Worm (Caenorhabditis elegans) whole organism, late embryonic: ENCODE measurements around the gene fil-2.

Source experiments
- C38D4.7 ChIP-seq: fragments of 200-800 bp; sonication (Bioruptor generic); optimal IDR thresholded peaks from 2 replicates; lab custom pipeline; 2018; ENCODE audit warnings: mild to moderate bottlenecking, missing genetic modification characterization, moderate library complexity, missing compliant biosample characterization
- T23F11.4 ChIP-seq: fragments of 200-800 bp; sonication (Bioruptor generic); optimal IDR thresholded peaks from 2 replicates; lab custom pipeline; 2018; ENCODE audit warnings: mild to moderate bottlenecking, missing genetic modification characterization, missing compliant biosample characterization
- Y22D7AL.16 ChIP-seq: sonication (generic microtip); optimal IDR thresholded peaks from 2 replicates; lab custom pipeline; 2016; ENCODE audit warnings: missing genetic modification characterization, missing compliant biosample characterization
- ahr-1 ChIP-seq: sonication (generic microtip); optimal IDR thresholded peaks from 2 replicates; lab custom pipeline; 2016; ENCODE audit warnings: missing genetic modification characterization, missing compliant biosample characterization
- ama-1 ChIP-seq: fragments of 150-350 bp; optimal IDR thresholded peaks from 2 replicates; lab custom pipeline; 2014
- ceh-2 ChIP-seq: sonication (generic microtip); optimal IDR thresholded peaks from 2 replicates; lab custom pipeline; 2016; ENCODE audit warnings: missing genotype, missing genetic modification characterization, missing compliant biosample characterization
- ceh-22 ChIP-seq: sonication (generic microtip); optimal IDR thresholded peaks from 2 replicates; lab custom pipeline; 2017; ENCODE audit warnings: missing biosample characterization, missing genetic modification characterization
- ceh-24 ChIP-seq: sonication (generic microtip); optimal IDR thresholded peaks from 2 replicates; lab custom pipeline; 2016; ENCODE audit warnings: mild to moderate bottlenecking, missing genetic modification characterization, missing compliant biosample characterization
- ceh-30 ChIP-seq: fragments of 150-350 bp; optimal IDR thresholded peaks from 2 replicates; lab custom pipeline; 2014; ENCODE audit warnings: missing biosample characterization, missing genetic modification characterization
- ceh-31 ChIP-seq: sonication (generic microtip); optimal IDR thresholded peaks from 2 replicates; lab custom pipeline; 2016; ENCODE audit warnings: missing genetic modification characterization, missing compliant biosample characterization
- ceh-34 ChIP-seq: sonication (generic microtip); optimal IDR thresholded peaks from 2 replicates; lab custom pipeline; 2016; ENCODE audit warnings: mild to moderate bottlenecking, missing genetic modification characterization, missing compliant biosample characterization
- ceh-48 ChIP-seq: sonication (generic microtip); optimal IDR thresholded peaks from 2 replicates; lab custom pipeline; 2016; ENCODE audit warnings: missing genetic modification characterization, inconsistent platforms, missing compliant biosample characterization
- ceh-6 ChIP-seq: fragments of 200-800 bp; sonication (Bioruptor generic); optimal IDR thresholded peaks from 2 replicates; lab custom pipeline; 2018; ENCODE audit warnings: mild to moderate bottlenecking, missing genetic modification characterization, missing compliant biosample characterization
- ceh-9 ChIP-seq: sonication (generic microtip); optimal IDR thresholded peaks from 2 replicates; lab custom pipeline; 2016; ENCODE audit warnings: mild to moderate bottlenecking, missing genetic modification characterization, inconsistent platforms, missing compliant biosample characterization
- dmd-4 ChIP-seq: sonication (generic microtip); optimal IDR thresholded peaks from 2 replicates; lab custom pipeline; 2016; ENCODE audit warnings: borderline replicate concordance, missing genetic modification characterization, missing compliant biosample characterization
- dve-1 ChIP-seq: sonication (generic microtip); optimal IDR thresholded peaks from 2 replicates; lab custom pipeline; 2017; ENCODE audit warnings: antibody characterized with exemption, mild to moderate bottlenecking, missing genetic modification characterization, missing compliant biosample characterization
- elt-2 ChIP-seq: sonication (generic microtip); optimal IDR thresholded peaks from 2 replicates; lab custom pipeline; 2016; ENCODE audit warnings: missing genetic modification reagents, missing genetic modification characterization, missing compliant biosample characterization
- ets-4 ChIP-seq: sonication (generic microtip); optimal IDR thresholded peaks from 2 replicates; lab custom pipeline; 2016; ENCODE audit warnings: missing genetic modification characterization, missing compliant biosample characterization
- eyg-1 ChIP-seq: sonication (generic microtip); optimal IDR thresholded peaks from 2 replicates; lab custom pipeline; 2016; ENCODE audit warnings: missing genotype, missing genetic modification characterization, missing compliant biosample characterization
- hlh-30 ChIP-seq: sonication (generic microtip); optimal IDR thresholded peaks from 2 replicates; lab custom pipeline; 2017; ENCODE audit warnings: antibody characterized with exemption, missing genetic modification characterization, missing compliant biosample characterization; ENCODE audit not compliant: insufficient read depth
- hlh-6 ChIP-seq: sonication (generic microtip); optimal IDR thresholded peaks from 2 replicates; lab custom pipeline; 2016; ENCODE audit warnings: missing genotype, missing genetic modification characterization, missing compliant biosample characterization
- hlh-8 ChIP-seq: sonication (generic microtip); optimal IDR thresholded peaks from 2 replicates; lab custom pipeline; 2016; ENCODE audit warnings: missing genotype, missing genetic modification characterization, missing compliant biosample characterization
- madf-2 ChIP-seq: sonication (generic microtip); optimal IDR thresholded peaks from 2 replicates; lab custom pipeline; 2017; ENCODE audit warnings: missing genetic modification characterization, missing compliant biosample characterization
- nhr-11 ChIP-seq: fragments of 150-350 bp; optimal IDR thresholded peaks from 2 replicates; lab custom pipeline; 2014; ENCODE audit warnings: missing biosample characterization, missing genetic modification characterization
- nhr-232 ChIP-seq: sonication (generic microtip); optimal IDR thresholded peaks from 2 replicates; lab custom pipeline; 2016; ENCODE audit warnings: missing genetic modification characterization, missing compliant biosample characterization
- pag-3 ChIP-seq: sonication (generic microtip); optimal IDR thresholded peaks from 2 replicates; lab custom pipeline; 2016; ENCODE audit warnings: missing compliant biosample characterization, missing genetic modification characterization, borderline replicate concordance
- pax-1 ChIP-seq: fragments of 150-350 bp; optimal IDR thresholded peaks from 2 replicates; lab custom pipeline; 2014; ENCODE audit warnings: missing biosample characterization, missing genetic modification characterization
- pha-2 ChIP-seq: sonication (generic microtip); optimal IDR thresholded peaks from 2 replicates; lab custom pipeline; 2017; ENCODE audit warnings: mild to moderate bottlenecking, missing genetic modification characterization, missing compliant biosample characterization
- sox-4 ChIP-seq: sonication (generic microtip); optimal IDR thresholded peaks from 2 replicates; lab custom pipeline; 2017; ENCODE audit warnings: mild to moderate bottlenecking, missing genetic modification characterization, inconsistent platforms, missing compliant biosample characterization
- syd-9 ChIP-seq: sonication (generic microtip); optimal IDR thresholded peaks from 2 replicates; lab custom pipeline; 2016; ENCODE audit warnings: mild to moderate bottlenecking, missing genetic modification characterization, moderate library complexity, missing compliant biosample characterization
- ttx-3 ChIP-seq: sonication (generic microtip); optimal IDR thresholded peaks from 2 replicates; lab custom pipeline; 2016; ENCODE audit warnings: missing genetic modification reagents, missing genetic modification characterization, missing compliant biosample characterization
- unc-3 ChIP-seq, 2 experiments: fragments of 200-800 bp in 1 of 2; sonication (Bioruptor generic) in 1 of 2; sonication (generic microtip) in 1 of 2; conservative IDR thresholded peaks in 1 of 2; optimal IDR thresholded peaks in 1 of 2; 2 replicates each; pipeline versions ENCODE4 v1.3.6 to Lab custom; 2016 to 2022; ENCODE audit warnings: missing compliant biosample characterization in 2 of 2, missing genetic modification characterization in 2 of 2, missing genetic modification reagents in 1 of 2
- unc-42 ChIP-seq: sonication (generic microtip); optimal IDR thresholded peaks from 2 replicates; lab custom pipeline; 2016; ENCODE audit warnings: missing genotype, missing genetic modification characterization, missing compliant biosample characterization
- unc-55 ChIP-seq: sonication (generic microtip); optimal IDR thresholded peaks from 2 replicates; lab custom pipeline; 2017; ENCODE audit warnings: missing biosample characterization, missing genetic modification reagents, missing genetic modification characterization
- unc-86 ChIP-seq: sonication (generic microtip); optimal IDR thresholded peaks from 2 replicates; lab custom pipeline; 2016; ENCODE audit warnings: missing genetic modification characterization, missing compliant biosample characterization
- zip-5 ChIP-seq: sonication (generic microtip); optimal IDR thresholded peaks from 2 replicates; lab custom pipeline; 2016; ENCODE audit warnings: missing genetic modification characterization, missing compliant biosample characterization
- ztf-16 ChIP-seq: sonication (generic microtip); optimal IDR thresholded peaks from 2 replicates; lab custom pipeline; 2017; ENCODE audit warnings: missing genetic modification characterization, missing compliant biosample characterization

fil-2 gene

ce11 chrV:6281175-6281574 is 2.3 kb downstream of the fil-2 start, which contains the start of the genes K12B6.4 and spe-49:
K12B6.4 (minus strand) TSS chrV:6281275.
spe-49 (plus strand) TSS chrV:6281359.
- TF ChIP-seq sox-4 (tag; lab: Kevin White, UChicago), result no peak
- TF ChIP-seq hlh-6 (tag; lab: Kevin White, UChicago), result no peak
- TF ChIP-seq ceh-2, result no peak
- TF ChIP-seq dmd-4 (tag; lab: Kevin White, UChicago), result no peak
- TF ChIP-seq ceh-24 (tag; lab: Kevin White, UChicago), result no peak
- TF ChIP-seq ama-1 (lab: Kevin White, UChicago), result no peak
- no peak for TF ChIP-seq nhr-11 (tag; lab: Kevin White, UChicago)
- no peak for TF ChIP-seq nhr-232
- no peak for TF ChIP-seq pag-3 (tag; lab: Kevin White, UChicago)

DNA sequence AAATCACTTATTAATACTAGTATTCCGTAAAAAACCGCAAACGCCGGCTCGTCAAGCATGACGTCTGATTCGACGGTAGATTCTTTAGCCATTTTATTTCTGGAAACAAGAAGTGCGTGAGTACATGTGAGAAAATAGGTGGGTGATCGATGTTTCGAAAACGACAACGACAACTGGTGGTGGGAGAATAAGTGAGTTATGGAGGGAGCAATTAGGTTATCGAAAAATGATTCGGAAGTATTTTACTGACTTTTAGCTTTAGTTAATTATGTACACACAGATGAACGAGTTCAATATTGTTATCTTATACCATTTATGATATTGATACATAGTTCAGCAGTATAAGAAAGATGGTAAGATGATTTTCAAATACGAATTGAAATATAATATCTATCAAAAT is 7.5 kb downstream of the fil-2 start, which contains the start of gene srn-1:
TSS of gene srn-1 (minus strand) at position 101 of the 400 bp plus-strand sequence.
- no peak for TF ChIP-seq syd-9 (tag; lab: Kevin White, UChicago)
- no peak for TF ChIP-seq Y22D7AL.16 (tag; lab: Kevin White, UChicago)
- TF ChIP-seq madf-2 (tag; lab: Kevin White, UChicago), result no peak
- TF ChIP-seq ttx-3 (tag; lab: Kevin White, UChicago), result no peak
- TF ChIP-seq T23F11.4 (GFP tag; lab: Kevin White, UChicago), result no peak
- TF ChIP-seq C38D4.7 (GFP tag; lab: Kevin White, UChicago), result no peak
- no peak for TF ChIP-seq unc-55 (GFP tag; lab: Kevin White, UChicago)
- no peak for TF ChIP-seq ztf-16 (tag; lab: Kevin White, UChicago)
- no peak for TF ChIP-seq pha-2 (tag; lab: Kevin White, UChicago)
- no peak for TF ChIP-seq ceh-48 (tag; lab: Kevin White, UChicago)
- TF ChIP-seq ahr-1, result no peak
- no peak for TF ChIP-seq ceh-34
- no peak for TF ChIP-seq pax-1 (tag; lab: Kevin White, UChicago)
- no peak for TF ChIP-seq unc-3 (GFP tag; conservative IDR thresholded peaks at IDR 0.05; lab: Robert Waterston, UW)
- no peak for TF ChIP-seq unc-3 (tag; optimal IDR thresholded peaks at IDR 0.05; lab: Kevin White, UChicago)
- TF ChIP-seq ceh-31 (tag; lab: Kevin White, UChicago), result no peak
- no peak for TF ChIP-seq unc-86 (tag; lab: Kevin White, UChicago)
- no peak for TF ChIP-seq eyg-1
- TF ChIP-seq ceh-30 (tag; lab: Kevin White, UChicago), result no peak
- no peak for TF ChIP-seq unc-42 (tag; lab: Kevin White, UChicago)

- TF ChIP-seq ceh-6 (GFP tag; lab: Kevin White, UChicago) (no peak), ceh-48 (tag; lab: Kevin White, UChicago) (no peak), ahr-1 (no peak), ceh-31 (tag; lab: Kevin White, UChicago) (no peak), ztf-16 (tag; lab: Kevin White, UChicago) (no peak), dve-1 (tag; lab: Kevin White, UChicago) (no peak), sox-4 (tag; lab: Kevin White, UChicago) (no peak), zip-5 (tag; lab: Kevin White, UChicago) (no peak), ets-4 (tag; lab: Kevin White, UChicago) (no peak), hlh-30 (tag; lab: Kevin White, UChicago) (no peak), syd-9 (tag; lab: Kevin White, UChicago) (no peak), ttx-3 (tag; lab: Kevin White, UChicago) (no peak), ceh-2 (no peak), ceh-22 (tag; lab: Kevin White, UChicago) (no peak), ceh-24 (tag; lab: Kevin White, UChicago) (no peak), elt-2 (tag; lab: Kevin White, UChicago) (no peak), unc-55 (GFP tag; lab: Kevin White, UChicago) (no peak), ceh-9 (tag; lab: Kevin White, UChicago) (no peak), hlh-8 (tag; lab: Kevin White, UChicago) (no peak)
Measured at ce11 chrV:6288607-6289006, 9.8 kb downstream of the fil-2 start, which contains the start of gene K12B6.11. K12B6.11 (plus strand) TSS chrV:6288907.
